Worm (Caenorhabditis elegans) whole organism, L3 larva: Measurements from ENCODE around the gene C28H8.5.

Source experiments
- R02D3.7 ChIP-seq: fragments of 150-350 bp; optimal IDR thresholded peaks from 2 replicates; lab custom pipeline; 2014; ENCODE audit warnings: missing biosample characterization, missing genetic modification characterization
- ceh-82 ChIP-seq: fragments of 150-350 bp; optimal IDR thresholded peaks from 2 replicates; lab custom pipeline; 2014; ENCODE audit warnings: missing biosample characterization, missing genetic modification characterization
- fos-1 ChIP-seq: fragments of 150-350 bp; optimal IDR thresholded peaks from 2 replicates; lab custom pipeline; 2014; ENCODE audit warnings: missing biosample characterization, missing genetic modification characterization
- lin-15B ChIP-seq: fragments of 150-350 bp; optimal IDR thresholded peaks from 2 replicates; lab custom pipeline; 2014; ENCODE audit warnings: missing biosample characterization, missing genetic modification characterization
- sea-2 ChIP-seq: fragments of 150-350 bp; sonication (generic microtip); optimal IDR thresholded peaks from 4 replicates; lab custom pipeline; 2014; ENCODE audit warnings: missing biosample characterization, missing genetic modification reagents, missing genetic modification characterization
- unc-39 ChIP-seq: sonication (generic microtip); optimal IDR thresholded peaks from 4 replicates; lab custom pipeline; 2017; ENCODE audit warnings: missing biosample characterization, missing genetic modification characterization
- unc-62 ChIP-seq: fragments of 150-350 bp; sonication (generic microtip); optimal IDR thresholded peaks from 4 replicates; lab custom pipeline; 2014; ENCODE audit warnings: missing biosample characterization, missing genetic modification reagents, missing genetic modification characterization
- ztf-4 ChIP-seq: fragments of 150-350 bp; optimal IDR thresholded peaks from 2 replicates; lab custom pipeline; 2014; ENCODE audit warnings: missing biosample characterization, missing genetic modification characterization

ce11 chrIII:5845483-5845882, 38.6 kb upstream of the C28H8.5 start:
- TF ChIP-seq sea-2 (GFP tag; lab: Kevin White, UChicago) (no peak), unc-62 (GFP tag; lab: Kevin White, UChicago) (peak; percentile 35), lin-15B (peak; percentile 4), ztf-4 (no peak), unc-39 (tag; lab: Kevin White, UChicago) (no peak), fos-1 (tag; lab: Kevin White, UChicago) (no peak), ceh-82 (tag; lab: Kevin White, UChicago) (no peak), R02D3.7 (tag; lab: Kevin White, UChicago) (no peak)
